Worm (Caenorhabditis elegans) whole organism, L1 larva: ENCODE results near the gene bbs-4.

Source experiments
- C04F5.9 ChIP-seq: sonication (generic microtip); optimal IDR thresholded peaks from 2 replicates; lab custom pipeline; 2016; ENCODE audit warnings: missing genetic modification characterization, missing compliant biosample characterization
- ceh-82 ChIP-seq, 3 experiments: fragments of 150-350 bp in 1 of 3; sonication (generic microtip) in 2 of 3; optimal IDR thresholded peaks; 2 replicates each; lab custom pipeline; 2014 to 2017; ENCODE audit warnings: missing biosample characterization in 3 of 3, missing genetic modification characterization in 3 of 3
- jun-1 ChIP-seq: fragments of 150-350 bp; optimal IDR thresholded peaks from 2 replicates; lab custom pipeline; 2014; ENCODE audit warnings: missing biosample characterization, missing genetic modification reagents, missing genetic modification characterization
- sup-37 ChIP-seq: fragments of 200-800 bp; sonication (Bioruptor generic); optimal IDR thresholded peaks from 2 replicates; lab custom pipeline; 2018; ENCODE audit warnings: mild to moderate bottlenecking, missing genetic modification characterization, missing compliant biosample characterization

DNA sequence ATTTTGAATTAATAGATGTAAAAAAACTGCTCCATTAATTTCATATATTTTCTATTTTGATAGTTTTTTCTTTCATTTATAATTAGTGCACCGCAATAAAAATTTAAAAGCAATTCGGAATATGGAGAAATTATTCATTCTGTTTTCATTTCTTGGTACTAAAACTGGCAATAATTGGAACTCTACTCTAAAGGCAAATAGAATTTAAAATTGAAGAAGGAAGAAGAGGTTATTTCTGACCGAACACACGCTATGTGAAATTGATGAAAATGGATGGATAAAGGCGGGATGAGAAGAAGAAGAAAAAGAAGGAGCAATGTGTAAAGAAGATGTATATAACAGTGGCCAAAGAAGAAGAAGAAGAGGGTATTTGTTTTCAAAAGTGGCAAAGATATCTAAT, 28.8 kb downstream of the bbs-4 start:
- TF ChIP-seq jun-1 (tag; lab: Kevin White, UChicago) (no peak), C04F5.9 (tag; lab: Kevin White, UChicago) (no peak), sup-37 (no peak), ceh-82 (tag; optimal IDR thresholded peaks at IDR 0.05; lab: Kevin White, UChicago) (no peak)
